Fruit fly (Drosophila melanogaster): ENCODE results near the gene P58IPK.

P58IPK gene

dm6 chr3R:9594251-9594581 lies 7.5 kb downstream of the P58IPK start (continued):
- TF ChIP-seq dsx (GFP tag; optimal IDR thresholded peaks at IDR 0.05; ENCODE audit: poor library complexity, severe bottlenecking): no peak
- TF ChIP-seq Smox (GFP tag; optimal IDR thresholded peaks at IDR 0.05): no peak
- no peak for TF ChIP-seq pdm3 (GFP tag; optimal IDR thresholded peaks at IDR 0.05)
- TF ChIP-seq CG3919 (GFP tag; optimal IDR thresholded peaks at IDR 0.05): no peak
- TF ChIP-seq Sox14 (GFP tag; optimal IDR thresholded peaks at IDR 0.05): peak; percentile 29
- no peak for TF ChIP-seq Hr39 (GFP tag; optimal IDR thresholded peaks at IDR 0.05)
- no peak for TF ChIP-seq Ets21C (GFP tag; optimal IDR thresholded peaks at IDR 0.05)
- TF ChIP-seq fkh (GFP tag; optimal IDR thresholded peaks at IDR 0.05): no peak
- no peak for TF ChIP-seq fd85E (GFP tag; optimal IDR thresholded peaks at IDR 0.05)
- TF ChIP-seq Hr38 (GFP tag; optimal IDR thresholded peaks at IDR 0.05): no peak
- TF ChIP-seq lz (GFP tag; optimal IDR thresholded peaks at IDR 0.05): no peak
- peak; percentile 65 for TF ChIP-seq CG6808 (GFP tag; optimal IDR thresholded peaks at IDR 0.05)
- no peak for TF ChIP-seq CG31627 (GFP tag; optimal IDR thresholded peaks at IDR 0.05)
- TF ChIP-seq svp (GFP tag): no peak
- peak; percentile 58 for TF ChIP-seq fd59A (GFP tag; optimal IDR thresholded peaks at IDR 0.05)
- 0 out of 2 replicates have a peak, but pooled peaks have one; percentile 4 for TF ChIP-seq CG15336 (GFP tag; IDR thresholded peaks at IDR 0.05)

dm6 chr3R:9594839-9595238 lies 8.1 kb downstream of the P58IPK start:
- TF ChIP-seq CG6163 (GFP tag; IDR thresholded peaks at IDR 0.05) (peak; percentile 47), CG15336 (GFP tag; IDR thresholded peaks at IDR 0.05) (peak; percentile 45), CG11762 (GFP tag; optimal IDR thresholded peaks at IDR 0.05; ENCODE audit: insufficient read depth) (no peak), eg (GFP tag; IDR thresholded peaks at IDR 0.05) (peak; percentile 69), CG8119 (GFP tag; IDR thresholded peaks at IDR 0.05) (peak; percentile 16; the same call in 2 of the 3 replicates)

dm6 chr3R:9595681-9596357 lies 9.1 kb downstream of the P58IPK start:
- TF ChIP-seq CG8119 (GFP tag; IDR thresholded peaks at IDR 0.05) (no peak), fkh (GFP tag; optimal IDR thresholded peaks at IDR 0.05) (peak; percentile 47)

- TF ChIP-seq fd85E (GFP tag; optimal IDR thresholded peaks at IDR 0.05) (no peak), CG11294 (GFP tag; IDR thresholded peaks at IDR 0.05) (no peak), Met (GFP tag; optimal IDR thresholded peaks at IDR 0.05) (no peak), fkh (GFP tag; optimal IDR thresholded peaks at IDR 0.05) (no peak), net (GFP tag; optimal IDR thresholded peaks at IDR 0.05) (no peak), Eip78C (GFP tag) (peak; percentile 15), Ets21C (GFP tag; optimal IDR thresholded peaks at IDR 0.05) (no peak), lz (GFP tag; optimal IDR thresholded peaks at IDR 0.05) (no peak)
Observed at dm6 chr3R:9596615-9597014, 9.9 kb downstream of the P58IPK start.

dm6 chr3R:9598099-9598498 lies 11.4 kb downstream of the P58IPK start:
- TF ChIP-seq CG34406 (GFP tag; optimal IDR thresholded peaks at IDR 0.05) (peak; percentile 73), CG6792 (GFP tag; optimal IDR thresholded peaks at IDR 0.05) (peak; percentile 81), CG11762 (GFP tag; optimal IDR thresholded peaks at IDR 0.05; ENCODE audit: insufficient read depth) (peak; percentile 81), dac (GFP tag; optimal IDR thresholded peaks at IDR 0.05) (peak; percentile 93), Met (GFP tag; optimal IDR thresholded peaks at IDR 0.05) (peak; percentile 72), cyc (GFP tag; optimal IDR thresholded peaks at IDR 0.05) (peak; percentile 77), Gug (GFP tag; IDR thresholded peaks at IDR 0.05) (peak; percentile 78), Ets21C (GFP tag; optimal IDR thresholded peaks at IDR 0.05) (peak; percentile 51), CG8119 (GFP tag; IDR thresholded peaks at IDR 0.05) (peak; percentile 95), OdsH (GFP tag; optimal IDR thresholded peaks at IDR 0.05) (peak; percentile 88), salr (GFP tag; optimal IDR thresholded peaks at IDR 0.05) (peak; percentile 49 to 82), acj6 (GFP tag; optimal IDR thresholded peaks at IDR 0.05) (peak; percentile 87), Sox102F (GFP tag; optimal IDR thresholded peaks at IDR 0.05) (peak; percentile 73), Ets96B (tag; optimal IDR thresholded peaks at IDR 0.05) (peak; percentile 67), CG8319 (GFP tag; optimal IDR thresholded peaks at IDR 0.05) (peak; percentile 61), svp (GFP tag) (no peak), CG31627 (GFP tag; optimal IDR thresholded peaks at IDR 0.05) (peak; percentile 77), spab (GFP tag; optimal IDR thresholded peaks at IDR 0.05) (peak; percentile 64), CG6808 (GFP tag; optimal IDR thresholded peaks at IDR 0.05) (peak; percentile 54), ss (GFP tag; optimal IDR thresholded peaks at IDR 0.05) (peak in 1 of 2 experiments; percentile 31), CG6163 (GFP tag; IDR thresholded peaks at IDR 0.05) (peak; percentile 86), CG3919 (GFP tag; optimal IDR thresholded peaks at IDR 0.05) (peak; percentile 92), Sox14 (GFP tag; optimal IDR thresholded peaks at IDR 0.05) (peak; percentile 82), CG1621 (tag; optimal IDR thresholded peaks at IDR 0.05) (peak; percentile 52), pdm3 (GFP tag; optimal IDR thresholded peaks at IDR 0.05) (peak; percentile 87), fd59A (GFP tag; optimal IDR thresholded peaks at IDR 0.05) (peak; percentile 54), topi (GFP tag; optimal IDR thresholded peaks at IDR 0.05) (peak; percentile 58), CG10631 (GFP tag; optimal IDR thresholded peaks at IDR 0.05) (peak; percentile 76), Lpt (GFP tag; optimal IDR thresholded peaks at IDR 0.05) (peak; percentile 92), CG15336 (GFP tag; IDR thresholded peaks at IDR 0.05) (peak; percentile 92)
